Fruit fly (Drosophila melanogaster) whole organism, embryonic: Measurements from ENCODE around the gene Syt12.

Source experiments
- Aef1 ChIP-seq: fragments of 200-800 bp; sonication (Bioruptor generic); IDR thresholded peaks from 3 replicates; pipeline ENCODE4 v1.3.6; 2022; ENCODE audit warnings: missing biosample characterization, missing genetic modification characterization
- Asciz ChIP-seq: fragments of 200-800 bp; sonication (Bioruptor generic); optimal IDR thresholded peaks from 2 replicates; lab custom pipeline; 2017; ENCODE audit warnings: missing biosample characterization, mild to moderate bottlenecking, missing genetic modification characterization, missing genetic modification reagents
- Atf6 ChIP-seq: fragments of 200-800 bp; sonication (Bioruptor generic); IDR thresholded peaks from 2 replicates; pipeline ENCODE4 v1.3.6; 2022; ENCODE audit warnings: missing biosample characterization, missing genetic modification characterization
- BEAF-32 ChIP-seq: fragments of 200-800 bp; sonication (Bioruptor generic); optimal IDR thresholded peaks from 3 replicates; lab custom pipeline; 2017; ENCODE audit warnings: missing biosample characterization, missing genetic modification characterization, mild to moderate bottlenecking, moderate library complexity, missing genetic modification reagents
- Bdp1 ChIP-seq: fragments of 200-800 bp; sonication (Bioruptor generic); optimal IDR thresholded peaks from 3 replicates; lab custom pipeline; 2016; ENCODE audit warnings: missing biosample characterization, missing genetic modification characterization
- CG12391 ChIP-seq: fragments of 200-800 bp; sonication (Bioruptor generic); optimal IDR thresholded peaks from 3 replicates; lab custom pipeline; 2018; ENCODE audit warnings: missing biosample characterization, mild to moderate bottlenecking, missing genetic modification characterization, moderate library complexity
- CG14667 ChIP-seq: fragments of 200-800 bp; sonication (Bioruptor generic); IDR thresholded peaks from 2 replicates; pipeline ENCODE4 v1.3.6; 2022; ENCODE audit warnings: missing biosample characterization, missing genetic modification characterization
- CG15269 ChIP-seq: fragments of 200-800 bp; sonication (Bioruptor generic); optimal IDR thresholded peaks from 2 replicates; lab custom pipeline; 2018; ENCODE audit warnings: missing biosample characterization, mild to moderate bottlenecking, missing genetic modification characterization, moderate library complexity
- CG17361 ChIP-seq: fragments of 200-800 bp; sonication (Bioruptor generic); IDR thresholded peaks from 3 replicates; pipeline ENCODE4 v1.3.6; 2022; ENCODE audit warnings: missing biosample characterization, missing genetic modification characterization
- CG17802 ChIP-seq: fragments of 200-800 bp; sonication (Bioruptor generic); optimal IDR thresholded peaks from 2 replicates; lab custom pipeline; 2018; ENCODE audit warnings: missing biosample characterization, mild to moderate bottlenecking, missing genetic modification characterization, moderate library complexity
- CG18011 ChIP-seq: fragments of 200-800 bp; sonication (Bioruptor generic); optimal IDR thresholded peaks from 2 replicates; lab custom pipeline; 2017; ENCODE audit warnings: missing biosample characterization, missing genetic modification characterization, mild to moderate bottlenecking, moderate library complexity, missing genotype
- CG18764 ChIP-seq: fragments of 200-800 bp; sonication (Bioruptor generic); optimal IDR thresholded peaks from 3 replicates; lab custom pipeline; 2016; ENCODE audit warnings: missing biosample characterization, missing genetic modification characterization
- CG2678 ChIP-seq: fragments of 200-800 bp; sonication (Bioruptor generic); optimal IDR thresholded peaks from 3 replicates; lab custom pipeline; 2019; ENCODE audit warnings: missing biosample characterization, mild to moderate bottlenecking, missing genetic modification characterization, moderate library complexity
- CG32532 ChIP-seq: fragments of 200-800 bp; sonication (Bioruptor generic); IDR thresholded peaks from 2 replicates; pipeline ENCODE4 v1.3.6; 2022; ENCODE audit warnings: missing biosample characterization, missing genetic modification characterization
- CG4617 ChIP-seq: fragments of 200-800 bp; sonication (Bioruptor generic); optimal IDR thresholded peaks from 3 replicates; lab custom pipeline; 2016; ENCODE audit warnings: missing biosample characterization, missing genetic modification characterization, borderline replicate concordance
- CG4854 ChIP-seq: fragments of 200-800 bp; sonication (Bioruptor generic); optimal IDR thresholded peaks from 2 replicates; lab custom pipeline; 2016; ENCODE audit warnings: missing biosample characterization, missing genetic modification characterization, inconsistent platforms
- CG5953 ChIP-seq: fragments of 200-800 bp; sonication (Bioruptor generic); IDR thresholded peaks from 2 replicates; pipeline ENCODE4 v1.3.6; 2022; ENCODE audit warnings: missing biosample characterization, missing genetic modification characterization
- CG6791 ChIP-seq: fragments of 200-800 bp; sonication (Bioruptor generic); IDR thresholded peaks from 3 replicates; pipeline ENCODE4 v1.3.6; 2022; ENCODE audit warnings: missing biosample characterization, missing genetic modification characterization; ENCODE audit not compliant: partially characterized antibody
- CG7271 ChIP-seq: fragments of 200-800 bp; sonication (Bioruptor generic); optimal IDR thresholded peaks from 2 replicates; lab custom pipeline; 2018; ENCODE audit warnings: missing biosample characterization, mild to moderate bottlenecking, missing genetic modification characterization, moderate library complexity
- CG8281 ChIP-seq: fragments of 200-800 bp; sonication (Bioruptor generic); optimal IDR thresholded peaks from 2 replicates; lab custom pipeline; 2018; ENCODE audit warnings: missing biosample characterization, mild to moderate bottlenecking, missing genetic modification characterization, moderate library complexity
- CG8924 ChIP-seq: fragments of 200-800 bp; optimal IDR thresholded peaks from 3 replicates; lab custom pipeline; 2019; ENCODE audit warnings: missing biosample characterization, mild to moderate bottlenecking, missing genetic modification characterization, moderate library complexity
- CkIIα-i1 ChIP-seq: fragments of 200-800 bp; sonication (Bioruptor generic); IDR thresholded peaks from 2 replicates; pipeline ENCODE4 v1.3.6; 2022; ENCODE audit warnings: missing biosample characterization, missing genetic modification characterization
- D19B ChIP-seq: fragments of 200-800 bp; sonication (Bioruptor generic); optimal IDR thresholded peaks from 2 replicates; lab custom pipeline; 2017; ENCODE audit warnings: missing biosample characterization, mild to moderate bottlenecking, missing genetic modification characterization
- Dek ChIP-seq: fragments of 200-800 bp; sonication (Bioruptor generic); optimal IDR thresholded peaks from 3 replicates; lab custom pipeline; 2019; ENCODE audit warnings: missing biosample characterization, mild to moderate bottlenecking, missing genetic modification characterization, moderate library complexity
- E2f1 ChIP-seq: fragments of 200-800 bp; sonication (Bioruptor generic); IDR thresholded peaks from 2 replicates; pipeline ENCODE4 v1.3.6; 2022; ENCODE audit warnings: missing biosample characterization, missing genetic modification characterization
- Gsc ChIP-seq: fragments of 200-800 bp; sonication (Bioruptor generic); IDR thresholded peaks from 2 replicates; pipeline ENCODE4 v1.3.6; 2022; ENCODE audit warnings: missing biosample characterization, missing genetic modification characterization
- HLH4C ChIP-seq: fragments of 200-800 bp; sonication (Bioruptor generic); IDR thresholded peaks from 3 replicates; pipeline ENCODE4 v1.3.6; 2022; ENCODE audit warnings: missing biosample characterization, missing genetic modification characterization; ENCODE audit not compliant: partially characterized antibody
- Hmx ChIP-seq: fragments of 200-800 bp; sonication (Bioruptor generic); optimal IDR thresholded peaks from 2 replicates; lab custom pipeline; 2016; ENCODE audit warnings: missing biosample characterization, missing genetic modification characterization
- Lpt ChIP-seq: fragments of >200 bp; optimal IDR thresholded peaks from 2 replicates; lab custom pipeline; 2018; ENCODE audit warnings: missing biosample characterization, missing genetic modification characterization
- Mrtf ChIP-seq: fragments of 200-800 bp; sonication (Bioruptor generic); IDR thresholded peaks from 3 replicates; pipeline ENCODE4 v1.3.6; 2022; ENCODE audit warnings: missing biosample characterization, missing genetic modification characterization
- Pdp1 ChIP-seq, 2 experiments: fragments of 200-800 bp; sonication (Bioruptor generic); optimal IDR thresholded peaks; 3 replicates each; lab custom pipeline; 2016; ENCODE audit warnings: missing biosample characterization in 2 of 2, missing genetic modification characterization in 2 of 2, mild to moderate bottlenecking in 1 of 2, moderate library complexity in 1 of 2
- Ravus ChIP-seq: fragments of 200-800 bp; sonication (Bioruptor generic); IDR thresholded peaks from 2 replicates; pipeline ENCODE4 v1.3.6; 2022; ENCODE audit warnings: missing biosample characterization, missing genetic modification characterization
- Ssrp ChIP-seq: fragments of 200-800 bp; sonication (Bioruptor generic); optimal IDR thresholded peaks from 2 replicates; lab custom pipeline; 2018; ENCODE audit warnings: missing biosample characterization, mild to moderate bottlenecking, missing genetic modification characterization, moderate library complexity
- Usf ChIP-seq: fragments of 200-800 bp; sonication (Bioruptor generic); optimal IDR thresholded peaks from 2 replicates; lab custom pipeline; 2017; ENCODE audit warnings: missing genotype, missing biosample characterization, missing genetic modification characterization
- ap ChIP-seq: fragments of 200-800 bp; sonication (Bioruptor generic); IDR thresholded peaks from 2 replicates; pipeline ENCODE4 v1.3.6; 2022; ENCODE audit warnings: missing biosample characterization, missing genetic modification characterization
- dm ChIP-seq: fragments of 200-800 bp; sonication (Bioruptor generic); optimal IDR thresholded peaks from 3 replicates; lab custom pipeline; 2016; ENCODE audit warnings: missing biosample characterization, missing genetic modification characterization
- ems ChIP-seq: fragments of 200-800 bp; sonication (Bioruptor generic); optimal IDR thresholded peaks from 3 replicates; lab custom pipeline; 2016; ENCODE audit warnings: missing biosample characterization, missing genetic modification characterization
- hkb ChIP-seq, 2 experiments: fragments of 200-800 bp in 1 of 2; fragments of >200 bp in 1 of 2; sonication (Bioruptor generic) in 1 of 2; IDR thresholded peaks in 1 of 2; optimal IDR thresholded peaks in 1 of 2; 2 replicates each; pipeline versions ENCODE4 v1.3.6 to Lab custom; 2017 to 2022; ENCODE audit warnings: missing biosample characterization in 1 of 2, missing genetic modification characterization in 1 of 2
- lbe ChIP-seq: fragments of 200-800 bp; sonication (Bioruptor generic); optimal IDR thresholded peaks from 2 replicates; lab custom pipeline; 2016; ENCODE audit warnings: missing biosample characterization, mild to moderate bottlenecking, missing genetic modification characterization
- mam ChIP-seq: fragments of 200-800 bp; sonication (Bioruptor generic); optimal IDR thresholded peaks from 3 replicates; lab custom pipeline; 2016; ENCODE audit warnings: missing biosample characterization, missing genetic modification characterization
- peb ChIP-seq: fragments of 200-800 bp; sonication (Bioruptor generic); IDR thresholded peaks from 2 replicates; pipeline ENCODE4 v1.3.6; 2022; ENCODE audit warnings: missing biosample characterization, missing genetic modification characterization
- pfk ChIP-seq: fragments of 200-800 bp; sonication (Bioruptor generic); optimal IDR thresholded peaks from 2 replicates; lab custom pipeline; 2018; ENCODE audit warnings: missing biosample characterization, mild to moderate bottlenecking, missing genetic modification characterization, moderate library complexity
- pnt ChIP-seq: fragments of 200-800 bp; sonication (Bioruptor generic); optimal IDR thresholded peaks from 3 replicates; lab custom pipeline; 2016; ENCODE audit warnings: missing biosample characterization, missing genetic modification characterization
- psq ChIP-seq: fragments of 200-800 bp; sonication (Bioruptor generic); optimal IDR thresholded peaks from 2 replicates; lab custom pipeline; 2017; ENCODE audit warnings: missing biosample characterization, missing genetic modification characterization
- ssp ChIP-seq: fragments of 200-800 bp; sonication (Bioruptor generic); IDR thresholded peaks from 2 replicates; pipeline ENCODE4 v1.3.6; 2022; ENCODE audit warnings: missing biosample characterization, missing genetic modification characterization
- tap ChIP-seq: fragments of 200-800 bp; optimal IDR thresholded peaks from 3 replicates; lab custom pipeline; 2019; ENCODE audit warnings: missing biosample characterization, mild to moderate bottlenecking, missing genetic modification characterization, moderate library complexity
- wdn ChIP-seq: fragments of 200-800 bp; sonication (Bioruptor generic); IDR thresholded peaks from 2 replicates; pipeline ENCODE4 v1.3.6; 2022; ENCODE audit warnings: missing biosample characterization, missing genetic modification characterization
- wek ChIP-seq: fragments of 200-800 bp; sonication (Bioruptor generic); optimal IDR thresholded peaks from 3 replicates; lab custom pipeline; 2018; ENCODE audit warnings: missing biosample characterization, mild to moderate bottlenecking, missing genetic modification characterization, moderate library complexity

Syt12 gene

DNA sequence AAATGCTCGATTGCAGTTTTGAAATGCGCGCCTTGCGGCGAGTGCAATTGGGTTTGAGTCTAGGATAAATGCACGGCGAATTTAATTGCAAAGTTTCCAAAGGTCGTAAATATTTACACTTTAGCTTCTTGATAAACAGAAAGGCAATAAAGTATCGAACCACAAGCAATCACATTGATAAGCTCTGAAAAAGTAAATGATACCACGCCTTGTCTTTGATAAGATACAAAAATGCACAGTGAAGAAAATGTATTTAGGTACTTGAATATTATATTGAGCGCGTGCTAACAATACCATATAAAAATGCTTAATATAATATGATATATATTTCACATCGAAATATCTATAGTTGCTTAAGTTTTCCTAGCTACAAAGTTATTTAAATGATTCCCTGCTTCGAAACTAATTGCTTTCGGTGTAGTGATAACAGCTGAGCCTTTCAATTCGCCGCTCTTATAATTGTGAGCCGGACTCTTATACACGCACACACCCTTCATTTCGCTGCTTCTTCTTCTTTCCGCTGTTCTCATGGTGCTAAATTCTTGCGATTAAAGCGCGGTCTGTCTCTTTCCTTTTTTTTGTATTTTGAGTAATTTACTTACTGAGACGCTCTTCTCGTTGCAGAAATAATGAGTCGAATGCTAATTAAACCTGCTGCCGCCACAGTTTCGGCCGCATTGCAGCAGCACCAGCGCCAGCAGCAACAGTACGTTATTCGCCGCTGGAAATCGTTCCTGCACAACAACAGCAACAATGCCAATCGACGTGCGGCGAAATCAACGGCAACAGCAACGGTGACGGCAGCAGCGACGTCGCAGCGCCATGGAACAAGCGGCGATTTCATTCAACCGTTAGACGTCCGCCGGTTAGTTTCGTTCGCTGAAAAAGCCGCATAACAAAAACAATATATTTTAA lies 14.4 kb downstream of the Syt12 start (continued):
- TF ChIP-seq Pdp1 (GFP tag; optimal IDR thresholded peaks at IDR 0.05; lab: Kevin White, UChicago) (peak in 1 of 2 experiments; percentile 24), ssp (GFP tag; lab: Robert Waterston, UW) (peak; percentile 64), wdn (GFP tag; lab: Robert Waterston, UW) (peak; percentile 79), CG4617 (GFP tag; lab: Kevin White, UChicago) (peak; percentile 39), CG8924 (tag; lab: Kevin White, UChicago) (peak; percentile 92), CG17802 (tag; lab: Kevin White, UChicago) (peak; percentile 51), Bdp1 (GFP tag; lab: Kevin White, UChicago) (peak; percentile 35), Lpt (GFP tag; lab: Kevin White, UChicago) (no peak), D19B (GFP tag; lab: Kevin White, UChicago) (peak; percentile 67), CG2678 (tag; lab: Kevin White, UChicago) (peak; percentile 80), Mrtf (peak; percentile 56; the same call in 1 of the 3 replicates), hkb (optimal IDR thresholded peaks at IDR 0.05; lab: Kevin White, UChicago) (no peak), hkb (GFP tag; IDR thresholded peaks at IDR 0.05; lab: Robert Waterston, UW) (peak; percentile 90), ems (GFP tag; lab: Kevin White, UChicago) (peak; percentile 28), CG4854 (GFP tag; lab: Kevin White, UChicago) (peak; percentile 41), Dek (tag; lab: Kevin White, UChicago) (peak; percentile 81), CG32532 (GFP tag; lab: Robert Waterston, UW) (peak; percentile 81), CG18764 (GFP tag; lab: Kevin White, UChicago) (peak; percentile 72), Aef1 (GFP tag; lab: Robert Waterston, UW) (peak; percentile 76), CG14667 (GFP tag; lab: Robert Waterston, UW) (peak; percentile 71), wek (peak; percentile 36), CkIIα-i1 (GFP tag; lab: Robert Waterston, UW) (no peak), CG17361 (GFP tag; lab: Robert Waterston, UW) (peak; percentile 92), pfk (GFP tag; lab: Kevin White, UChicago) (no peak), Ravus (peak; percentile 37), peb (peak; percentile 74), CG5953 (GFP tag; lab: Robert Waterston, UW) (peak; percentile 67; the same call in 1 of the 2 replicates), Hmx (GFP tag; lab: Kevin White, UChicago) (no peak), CG7271 (no peak), Gsc (GFP tag; lab: Robert Waterston, UW) (no peak), ap (peak; percentile 64), Atf6 (GFP tag; lab: Robert Waterston, UW) (peak; percentile 89), CG6791 (GFP tag; lab: Robert Waterston, UW) (no peak), tap (tag; lab: Kevin White, UChicago) (peak; percentile 62), psq (peak; percentile 14), Ssrp (peak; percentile 81), mam (GFP tag; lab: Kevin White, UChicago) (peak; percentile 35), E2f1 (GFP tag; lab: Robert Waterston, UW) (peak; percentile 81), Asciz (peak; percentile 86), CG18011 (GFP tag; lab: Kevin White, UChicago) (peak; percentile 33), BEAF-32 (peak; percentile 5), dm (GFP tag; lab: Kevin White, UChicago) (no peak), CG12391 (tag; lab: Kevin White, UChicago) (peak; percentile 93), lbe (GFP tag; lab: Kevin White, UChicago) (peak; percentile 81), CG8281 (peak; percentile 18), CG15269 (peak; percentile 88), HLH4C (GFP tag; lab: Robert Waterston, UW) (no peak), Usf (no peak), pnt (no peak)
